Worm (Caenorhabditis elegans) whole organism, late embryonic: ENCODE measurements around the gene xpo-1.
A peak's percentile ranks its signal among the peaks of the same experiment; 100 is the strongest.

ENCODE experiments used
- C08G9.2 ChIP-seq: sonication (generic microtip); optimal IDR thresholded peaks from 2 replicates; lab custom pipeline; 2016; ENCODE audit warnings: mild to moderate bottlenecking, missing genetic modification characterization, moderate library complexity, missing compliant biosample characterization
- C38D4.7 ChIP-seq: fragments of 200-800 bp; sonication (Bioruptor generic); optimal IDR thresholded peaks from 2 replicates; lab custom pipeline; 2018; ENCODE audit warnings: mild to moderate bottlenecking, missing genetic modification characterization, moderate library complexity, missing compliant biosample characterization
- F13H6.1 ChIP-seq: sonication (generic microtip); optimal IDR thresholded peaks from 2 replicates; lab custom pipeline; 2016; ENCODE audit warnings: missing genetic modification characterization, missing compliant biosample characterization
- K02D7.2 ChIP-seq: sonication (generic microtip); optimal IDR thresholded peaks from 2 replicates; lab custom pipeline; 2017; ENCODE audit warnings: mild to moderate bottlenecking, missing genetic modification characterization, missing compliant biosample characterization
- T23F11.4 ChIP-seq: fragments of 200-800 bp; sonication (Bioruptor generic); optimal IDR thresholded peaks from 2 replicates; lab custom pipeline; 2018; ENCODE audit warnings: mild to moderate bottlenecking, missing genetic modification characterization, missing compliant biosample characterization
- Y22D7AL.16 ChIP-seq: sonication (generic microtip); optimal IDR thresholded peaks from 2 replicates; lab custom pipeline; 2016; ENCODE audit warnings: missing genetic modification characterization, missing compliant biosample characterization
- ama-1 ChIP-seq: fragments of 150-350 bp; optimal IDR thresholded peaks from 2 replicates; lab custom pipeline; 2014
- ceh-14 ChIP-seq: sonication (generic microtip); optimal IDR thresholded peaks from 2 replicates; lab custom pipeline; 2016; ENCODE audit warnings: missing genotype, missing genetic modification characterization, missing compliant biosample characterization
- ceh-18 ChIP-seq: sonication (generic microtip); optimal IDR thresholded peaks from 2 replicates; lab custom pipeline; 2016; ENCODE audit warnings: missing genetic modification characterization, missing compliant biosample characterization
- ceh-30 ChIP-seq: fragments of 150-350 bp; optimal IDR thresholded peaks from 2 replicates; lab custom pipeline; 2014; ENCODE audit warnings: missing biosample characterization, missing genetic modification characterization
- ceh-31 ChIP-seq: sonication (generic microtip); optimal IDR thresholded peaks from 2 replicates; lab custom pipeline; 2016; ENCODE audit warnings: missing genetic modification characterization, missing compliant biosample characterization
- ceh-48 ChIP-seq: sonication (generic microtip); optimal IDR thresholded peaks from 2 replicates; lab custom pipeline; 2016; ENCODE audit warnings: missing genetic modification characterization, inconsistent platforms, missing compliant biosample characterization
- ceh-6 ChIP-seq: fragments of 200-800 bp; sonication (Bioruptor generic); optimal IDR thresholded peaks from 2 replicates; lab custom pipeline; 2018; ENCODE audit warnings: mild to moderate bottlenecking, missing genetic modification characterization, missing compliant biosample characterization
- ceh-9 ChIP-seq: sonication (generic microtip); optimal IDR thresholded peaks from 2 replicates; lab custom pipeline; 2016; ENCODE audit warnings: mild to moderate bottlenecking, missing genetic modification characterization, inconsistent platforms, missing compliant biosample characterization
- elt-2 ChIP-seq: sonication (generic microtip); optimal IDR thresholded peaks from 2 replicates; lab custom pipeline; 2016; ENCODE audit warnings: missing genetic modification reagents, missing genetic modification characterization, missing compliant biosample characterization
- elt-4 ChIP-seq: sonication (generic microtip); optimal IDR thresholded peaks from 2 replicates; lab custom pipeline; 2016; ENCODE audit warnings: missing genetic modification characterization, missing compliant biosample characterization
- ets-4 ChIP-seq: sonication (generic microtip); optimal IDR thresholded peaks from 2 replicates; lab custom pipeline; 2016; ENCODE audit warnings: missing genetic modification characterization, missing compliant biosample characterization
- fax-1 ChIP-seq: sonication (generic microtip); optimal IDR thresholded peaks from 2 replicates; lab custom pipeline; 2016; ENCODE audit warnings: missing genotype, missing genetic modification characterization, missing compliant biosample characterization
- fkh-10 ChIP-seq: fragments of 150-350 bp; optimal IDR thresholded peaks from 2 replicates; lab custom pipeline; 2014; ENCODE audit warnings: missing biosample characterization, missing genetic modification reagents, missing genetic modification characterization
- fkh-6 ChIP-seq: sonication (generic microtip); optimal IDR thresholded peaks from 2 replicates; lab custom pipeline; 2016; ENCODE audit warnings: missing genetic modification characterization, missing compliant biosample characterization
- gmeb-2 ChIP-seq: sonication (generic microtip); optimal IDR thresholded peaks from 2 replicates; lab custom pipeline; 2016; ENCODE audit warnings: missing genetic modification characterization, inconsistent platforms, missing compliant biosample characterization
- hlh-15 ChIP-seq: sonication (generic microtip); optimal IDR thresholded peaks from 2 replicates; lab custom pipeline; 2016; ENCODE audit warnings: missing genetic modification characterization, missing compliant biosample characterization
- hlh-30 ChIP-seq: sonication (generic microtip); optimal IDR thresholded peaks from 2 replicates; lab custom pipeline; 2017; ENCODE audit warnings: antibody characterized with exemption, missing genetic modification characterization, missing compliant biosample characterization; ENCODE audit not compliant: insufficient read depth
- lin-11 ChIP-seq: fragments of 200-800 bp; sonication (Bioruptor generic); optimal IDR thresholded peaks from 2 replicates; lab custom pipeline; 2018; ENCODE audit warnings: mild to moderate bottlenecking, missing genetic modification characterization, missing compliant biosample characterization
- madf-2 ChIP-seq: sonication (generic microtip); optimal IDR thresholded peaks from 2 replicates; lab custom pipeline; 2017; ENCODE audit warnings: missing genetic modification characterization, missing compliant biosample characterization
- nfya-1 ChIP-seq: sonication (generic microtip); optimal IDR thresholded peaks from 2 replicates; lab custom pipeline; 2017; ENCODE audit warnings: missing genetic modification characterization, mild to moderate bottlenecking, missing compliant biosample characterization, antibody characterized with exemption, moderate library complexity
- nhr-11 ChIP-seq: fragments of 150-350 bp; optimal IDR thresholded peaks from 2 replicates; lab custom pipeline; 2014; ENCODE audit warnings: missing biosample characterization, missing genetic modification characterization
- odd-2 ChIP-seq: sonication (generic microtip); optimal IDR thresholded peaks from 2 replicates; lab custom pipeline; 2017; ENCODE audit warnings: antibody characterized with exemption, mild to moderate bottlenecking, missing genetic modification characterization, missing compliant biosample characterization
- pat-9 ChIP-seq: fragments of 200-800 bp; sonication (Bioruptor generic); optimal IDR thresholded peaks from 2 replicates; lab custom pipeline; 2018; ENCODE audit warnings: mild to moderate bottlenecking, missing genetic modification characterization, moderate library complexity, missing compliant biosample characterization
- pha-4 ChIP-seq: fragments of 150-350 bp; optimal IDR thresholded peaks from 2 replicates; lab custom pipeline; 2018; ENCODE audit warnings: missing biosample characterization, missing genetic modification reagents, missing genetic modification characterization
- pqm-1 ChIP-seq: sonication (generic microtip); optimal IDR thresholded peaks from 2 replicates; lab custom pipeline; 2016; ENCODE audit warnings: missing genetic modification characterization, missing compliant biosample characterization
- rnt-1 ChIP-seq: sonication (generic microtip); optimal IDR thresholded peaks from 2 replicates; lab custom pipeline; 2016; ENCODE audit warnings: missing genetic modification characterization, missing compliant biosample characterization
- sdc-2 ChIP-seq: sonication (generic microtip); optimal IDR thresholded peaks from 2 replicates; lab custom pipeline; 2016; ENCODE audit warnings: missing genotype, missing genetic modification characterization, missing compliant biosample characterization
- sox-2 ChIP-seq: fragments of 200-800 bp; sonication (Bioruptor generic); IDR thresholded peaks from 2 replicates; pipeline ENCODE4 v1.3.6; 2022; ENCODE audit warnings: missing genetic modification reagents, missing genetic modification characterization, missing compliant biosample characterization
- sox-4 ChIP-seq: sonication (generic microtip); optimal IDR thresholded peaks from 2 replicates; lab custom pipeline; 2017; ENCODE audit warnings: mild to moderate bottlenecking, missing genetic modification characterization, inconsistent platforms, missing compliant biosample characterization
- syd-9 ChIP-seq: sonication (generic microtip); optimal IDR thresholded peaks from 2 replicates; lab custom pipeline; 2016; ENCODE audit warnings: mild to moderate bottlenecking, missing genetic modification characterization, moderate library complexity, missing compliant biosample characterization
- tbx-2 ChIP-seq: sonication (generic microtip); optimal IDR thresholded peaks from 2 replicates; lab custom pipeline; 2016; ENCODE audit warnings: missing genetic modification characterization, missing compliant biosample characterization
- ttx-3 ChIP-seq: sonication (generic microtip); optimal IDR thresholded peaks from 2 replicates; lab custom pipeline; 2016; ENCODE audit warnings: missing genetic modification reagents, missing genetic modification characterization, missing compliant biosample characterization
- unc-42 ChIP-seq: sonication (generic microtip); optimal IDR thresholded peaks from 2 replicates; lab custom pipeline; 2016; ENCODE audit warnings: missing genotype, missing genetic modification characterization, missing compliant biosample characterization
- unc-55 ChIP-seq: sonication (generic microtip); optimal IDR thresholded peaks from 2 replicates; lab custom pipeline; 2017; ENCODE audit warnings: missing biosample characterization, missing genetic modification reagents, missing genetic modification characterization

xpo-1 gene

ce11 chrV:7804801-7805163 lies at the start of gene xpo-1:
Gene xpo-1, plus strand, starts transcription at chrV:7805064.
- TF ChIP-seq elt-2 = no peak
- no peak for TF ChIP-seq ceh-9 (tag; lab: Kevin White, UChicago)
- TF ChIP-seq hlh-15 (tag; lab: Kevin White, UChicago) = no peak

- TF ChIP-seq elt-2 = peak; percentile 79
- no peak for TF ChIP-seq ets-4 (tag; lab: Kevin White, UChicago)
Measured at ce11 chrV:7755991-7756390, 48.9 kb upstream of the xpo-1 start.

- TF ChIP-seq ceh-18 (peak; percentile 45), gmeb-2 (tag; lab: Kevin White, UChicago) (no peak), T23F11.4 (GFP tag; lab: Kevin White, UChicago) (no peak), pat-9 (no peak), unc-42 (tag; lab: Kevin White, UChicago) (peak; percentile 73), hlh-30 (tag; lab: Kevin White, UChicago) (peak; percentile 0), F13H6.1 (tag; lab: Kevin White, UChicago) (no peak), rnt-1 (tag; lab: Kevin White, UChicago) (no peak), unc-55 (GFP tag; lab: Kevin White, UChicago) (peak; percentile 65), elt-4 (tag; lab: Kevin White, UChicago) (no peak), ceh-6 (GFP tag; lab: Kevin White, UChicago) (no peak), sox-2 (GFP tag; lab: Robert Waterston, UW) (no peak)
- TF ChIP-seq, all 69 proteins: peak for 4
Measured at ce11 chrV:7759270-7759669, 45.6 kb upstream of the xpo-1 start.

- TF ChIP-seq nhr-11 (tag; lab: Kevin White, UChicago) (no peak), ceh-6 (GFP tag; lab: Kevin White, UChicago) (no peak), madf-2 (tag; lab: Kevin White, UChicago) (no peak)
Measured at ce11 chrV:7760174-7760573, 44.7 kb upstream of the xpo-1 start, which contains the start of gene hint-3. Gene hint-3, plus strand, starts transcription at chrV:7760474.

ce11 chrV:7761906-7762305 lies 43.0 kb upstream of the xpo-1 start:
- TF ChIP-seq ceh-31 (tag; lab: Kevin White, UChicago) = no peak
- TF ChIP-seq K02D7.2 (tag; lab: Kevin White, UChicago) = no peak
- TF ChIP-seq sdc-2 = no peak
- TF ChIP-seq ama-1 = no peak
- TF ChIP-seq pqm-1 (tag; lab: Kevin White, UChicago) = no peak
- TF ChIP-seq ceh-6 (GFP tag; lab: Kevin White, UChicago) = no peak
- peak; percentile 78 for TF ChIP-seq nfya-1 (tag; lab: Kevin White, UChicago)

ce11 chrV:7770961-7771360 lies 33.9 kb upstream of the xpo-1 start, which contains the start of gene frpr-3:
Gene frpr-3, plus strand, starts transcription at chrV:7771261.
- TF ChIP-seq ets-4 (tag; lab: Kevin White, UChicago) = no peak
- no peak for TF ChIP-seq tbx-2 (tag; lab: Kevin White, UChicago)
- no peak for TF ChIP-seq pha-4 (tag; lab: Kevin White, UChicago)
- TF ChIP-seq fkh-10 (GFP tag; lab: Kevin White, UChicago) = no peak

- no peak for TF ChIP-seq F13H6.1 (tag; lab: Kevin White, UChicago)
- no peak for TF ChIP-seq pat-9
- TF ChIP-seq elt-2 = no peak
- TF ChIP-seq sdc-2 = no peak
- no peak for TF ChIP-seq C38D4.7
- no peak for TF ChIP-seq elt-4 (tag; lab: Kevin White, UChicago)
- no peak for TF ChIP-seq C08G9.2 (tag; lab: Kevin White, UChicago)
- no peak for TF ChIP-seq fax-1
- no peak for TF ChIP-seq lin-11 (tag; lab: Kevin White, UChicago)
- TF ChIP-seq ceh-48 = no peak
- no peak for TF ChIP-seq Y22D7AL.16 (tag; lab: Kevin White, UChicago)
- TF ChIP-seq fkh-6 (tag; lab: Kevin White, UChicago) = no peak
- TF ChIP-seq sox-4 = no peak
- no peak for TF ChIP-seq ttx-3 (tag; lab: Kevin White, UChicago)
- no peak for TF ChIP-seq odd-2 (tag; lab: Kevin White, UChicago)
- no peak for TF ChIP-seq syd-9 (tag; lab: Kevin White, UChicago)
- TF ChIP-seq ceh-14 (tag; lab: Kevin White, UChicago) = no peak
- TF ChIP-seq ceh-30 (tag; lab: Kevin White, UChicago) = no peak
Measured at ce11 chrV:7773647-7774046, 31.2 kb upstream of the xpo-1 start.
